Worm (Caenorhabditis elegans): ENCODE measurements around the gene gly-13.

DNA sequence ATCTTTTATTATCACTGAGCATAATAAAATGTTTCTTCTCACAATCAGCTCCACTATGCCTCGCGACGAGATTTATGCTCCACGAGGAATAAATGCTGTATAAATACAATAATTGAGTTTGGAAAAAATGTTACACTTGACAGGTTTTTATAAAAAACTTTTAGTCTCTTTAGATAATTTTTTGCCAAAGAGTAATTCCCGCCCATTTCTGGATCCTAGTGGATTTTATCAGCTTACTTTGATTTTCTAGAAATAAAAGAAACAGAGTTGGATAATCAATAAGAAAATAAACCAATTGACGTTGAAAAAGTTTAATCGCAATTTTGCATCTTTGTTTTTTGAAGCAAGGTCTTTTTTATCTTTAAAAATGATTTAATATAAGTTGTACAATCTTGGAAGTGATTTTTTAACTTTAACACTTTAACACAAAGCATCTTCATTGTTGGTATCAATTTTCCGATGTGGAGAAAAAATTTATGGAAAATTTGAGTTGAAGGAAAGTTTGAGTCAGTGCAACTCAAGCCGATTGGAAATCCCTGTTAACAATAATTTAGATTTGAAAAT, 34.7 kb downstream of the gly-13 start:
- no peak for TF ChIP-seq hmg-4 (GFP tag; optimal IDR thresholded peaks at IDR 0.05)
- TF ChIP-seq flt-1 (GFP tag; IDR thresholded peaks at IDR 0.05) = no peak
- no peak for TF ChIP-seq ama-1 (optimal IDR thresholded peaks at IDR 0.05)
- no peak for TF ChIP-seq ceh-13 (GFP tag; optimal IDR thresholded peaks at IDR 0.05)
- no peak for TF ChIP-seq scrt-1 (GFP tag; IDR thresholded peaks at IDR 0.05)
- TF ChIP-seq aly-1 (tag; optimal IDR thresholded peaks at IDR 0.05) = no peak
- TF ChIP-seq pes-1 (GFP tag; IDR thresholded peaks at IDR 0.05) = no peak
